Fruit fly (Drosophila melanogaster) whole organism, embryonic: ENCODE data around the gene CG10752.

ENCODE experiments used
- Aef1 ChIP-seq: fragments of 200-800 bp; sonication (Bioruptor generic); IDR thresholded peaks from 3 replicates; pipeline ENCODE4 v1.3.6; 2022; ENCODE audit warnings: missing biosample characterization, missing genetic modification characterization
- Atf-2 ChIP-seq: fragments of 200-800 bp; sonication (Bioruptor generic); optimal IDR thresholded peaks from 2 replicates; lab custom pipeline; 2016; ENCODE audit warnings: missing biosample characterization, missing genetic modification characterization
- Bdp1 ChIP-seq: fragments of 200-800 bp; sonication (Bioruptor generic); optimal IDR thresholded peaks from 3 replicates; lab custom pipeline; 2016; ENCODE audit warnings: missing biosample characterization, missing genetic modification characterization
- CG10267 ChIP-seq: fragments of 200-800 bp; sonication (Bioruptor generic); optimal IDR thresholded peaks from 2 replicates; lab custom pipeline; 2018; ENCODE audit warnings: missing biosample characterization, mild to moderate bottlenecking, missing genetic modification characterization, moderate library complexity
- CG10274 ChIP-seq: fragments of 200-800 bp; sonication (Bioruptor generic); optimal IDR thresholded peaks from 3 replicates; lab custom pipeline; 2017; ENCODE audit warnings: missing biosample characterization, mild to moderate bottlenecking, missing genetic modification characterization
- CG11504 ChIP-seq: fragments of 200-800 bp; sonication (Bioruptor generic); optimal IDR thresholded peaks from 3 replicates; lab custom pipeline; 2019; ENCODE audit warnings: missing biosample characterization, mild to moderate bottlenecking, missing genetic modification characterization, moderate library complexity
- CG12071 ChIP-seq: fragments of 200-800 bp; sonication (Bioruptor generic); optimal IDR thresholded peaks from 3 replicates; lab custom pipeline; 2018; ENCODE audit warnings: missing biosample characterization, mild to moderate bottlenecking, missing genetic modification characterization
- CG13894 ChIP-seq: fragments of 200-800 bp; sonication (Bioruptor generic); optimal IDR thresholded peaks from 3 replicates; lab custom pipeline; 2018; ENCODE audit warnings: missing biosample characterization, mild to moderate bottlenecking, missing genetic modification characterization, moderate library complexity
- CG1647 ChIP-seq: fragments of 200-800 bp; sonication (Bioruptor generic); optimal IDR thresholded peaks from 3 replicates; lab custom pipeline; 2016; ENCODE audit warnings: missing biosample characterization, missing genetic modification characterization
- CG17186 ChIP-seq: fragments of 200-800 bp; sonication (Bioruptor generic); optimal IDR thresholded peaks from 3 replicates; lab custom pipeline; 2017; ENCODE audit warnings: missing biosample characterization, missing genetic modification reagents, missing genetic modification characterization
- CG17361 ChIP-seq: fragments of 200-800 bp; sonication (Bioruptor generic); IDR thresholded peaks from 3 replicates; pipeline ENCODE4 v1.3.6; 2022; ENCODE audit warnings: missing biosample characterization, missing genetic modification characterization
- CG17385 ChIP-seq: fragments of 200-800 bp; sonication (Bioruptor generic); optimal IDR thresholded peaks from 3 replicates; lab custom pipeline; 2018; ENCODE audit warnings: missing biosample characterization, mild to moderate bottlenecking, missing genetic modification characterization
- CG17829 ChIP-seq: fragments of 200-800 bp; optimal IDR thresholded peaks from 2 replicates; lab custom pipeline; 2019; ENCODE audit warnings: missing biosample characterization, mild to moderate bottlenecking, missing genetic modification characterization, moderate library complexity
- CG18476 ChIP-seq: fragments of 200-800 bp; sonication (Bioruptor generic); optimal IDR thresholded peaks from 2 replicates; lab custom pipeline; 2016; ENCODE audit warnings: missing biosample characterization, mild to moderate bottlenecking, missing genetic modification characterization
- CG18619 ChIP-seq: fragments of 200-800 bp; sonication (Bioruptor generic); optimal IDR thresholded peaks from 3 replicates; lab custom pipeline; 2017; ENCODE audit warnings: missing biosample characterization, mild to moderate bottlenecking, missing genetic modification characterization
- CG18764 ChIP-seq: fragments of 200-800 bp; sonication (Bioruptor generic); optimal IDR thresholded peaks from 3 replicates; lab custom pipeline; 2016; ENCODE audit warnings: missing biosample characterization, missing genetic modification characterization
- CG32767 ChIP-seq: fragments of 200-800 bp; sonication (Bioruptor generic); IDR thresholded peaks from 2 replicates; pipeline ENCODE4 v1.3.6; 2022; ENCODE audit warnings: missing biosample characterization, missing genetic modification characterization
- CG3407 ChIP-seq: fragments of 200-800 bp; sonication (Bioruptor generic); optimal IDR thresholded peaks from 2 replicates; lab custom pipeline; 2018; ENCODE audit warnings: missing biosample characterization, mild to moderate bottlenecking, missing genetic modification characterization
- CG6254 ChIP-seq: fragments of 200-800 bp; sonication (Bioruptor generic); optimal IDR thresholded peaks from 3 replicates; lab custom pipeline; 2017; ENCODE audit warnings: mild to moderate bottlenecking, missing biosample characterization, missing genetic modification reagents, missing genetic modification characterization
- CG9876 ChIP-seq: fragments of 200-800 bp; sonication (Bioruptor generic); optimal IDR thresholded peaks from 2 replicates; lab custom pipeline; 2016; ENCODE audit warnings: missing biosample characterization, missing genetic modification characterization
- Doc3 ChIP-seq: fragments of 200-800 bp; sonication (Bioruptor generic); IDR thresholded peaks from 3 replicates; pipeline ENCODE4 v1.3.6; 2022; ENCODE audit warnings: missing biosample characterization, missing genetic modification characterization; ENCODE audit not compliant: partially characterized antibody
- ERR ChIP-seq: fragments of 200-800 bp; sonication (Bioruptor generic); optimal IDR thresholded peaks from 2 replicates; lab custom pipeline; 2016; ENCODE audit warnings: missing biosample characterization, missing genetic modification characterization
- GATAe ChIP-seq: fragments of 200-800 bp; sonication (Bioruptor generic); conservative IDR thresholded peaks from 2 replicates; pipeline ENCODE4 v1.3.6; 2022; ENCODE audit warnings: missing biosample characterization, missing genetic modification characterization
- HLH4C ChIP-seq: fragments of 200-800 bp; sonication (Bioruptor generic); IDR thresholded peaks from 3 replicates; pipeline ENCODE4 v1.3.6; 2022; ENCODE audit warnings: missing biosample characterization, missing genetic modification characterization; ENCODE audit not compliant: partially characterized antibody
- Hey ChIP-seq: fragments of 200-800 bp; sonication (Bioruptor generic); optimal IDR thresholded peaks from 3 replicates; lab custom pipeline; 2018; ENCODE audit warnings: missing biosample characterization, mild to moderate bottlenecking, missing genetic modification characterization
- Kr ChIP-seq: fragments of 200-800 bp; sonication (Bioruptor generic); optimal IDR thresholded peaks from 2 replicates; lab custom pipeline; 2017; ENCODE audit warnings: missing biosample characterization, mild to moderate bottlenecking, missing genetic modification characterization
- Lhr ChIP-seq: fragments of 200-800 bp; sonication (Bioruptor generic); optimal IDR thresholded peaks from 3 replicates; lab custom pipeline; 2017; ENCODE audit warnings: mild to moderate bottlenecking, missing biosample characterization, missing genetic modification reagents, missing genetic modification characterization
- Mad ChIP-seq: fragments of 200-800 bp; sonication (Bioruptor generic); optimal IDR thresholded peaks from 2 replicates; lab custom pipeline; 2016; ENCODE audit warnings: missing biosample characterization, missing genetic modification characterization
- NfI ChIP-seq: fragments of 200-800 bp; sonication (Bioruptor generic); optimal IDR thresholded peaks from 3 replicates; lab custom pipeline; 2018; ENCODE audit warnings: missing biosample characterization, mild to moderate bottlenecking, missing genetic modification characterization, moderate library complexity
- Optix ChIP-seq: fragments of 200-800 bp; sonication (Bioruptor generic); IDR thresholded peaks from 3 replicates; pipeline ENCODE4 v1.3.6; 2022; ENCODE audit warnings: missing biosample characterization, missing genetic modification characterization
- Ravus ChIP-seq: fragments of 200-800 bp; sonication (Bioruptor generic); IDR thresholded peaks from 2 replicates; pipeline ENCODE4 v1.3.6; 2022; ENCODE audit warnings: missing biosample characterization, missing genetic modification characterization
- Rfx ChIP-seq: fragments of 200-800 bp; sonication (Bioruptor generic); IDR thresholded peaks from 2 replicates; pipeline ENCODE4 v1.3.6; 2022; ENCODE audit warnings: missing biosample characterization, missing genetic modification characterization
- Taf1 ChIP-seq: fragments of 200-800 bp; sonication (Bioruptor generic); IDR thresholded peaks from 2 replicates; pipeline ENCODE4 v1.3.6; 2022; ENCODE audit warnings: missing biosample characterization, missing genetic modification characterization
- ab ChIP-seq: fragments of 200-800 bp; sonication (Bioruptor generic); optimal IDR thresholded peaks from 2 replicates; lab custom pipeline; 2016; ENCODE audit warnings: missing biosample characterization, missing genetic modification characterization
- bigmax ChIP-seq: fragments of 200-800 bp; sonication (Bioruptor generic); optimal IDR thresholded peaks from 2 replicates; lab custom pipeline; 2018; ENCODE audit warnings: missing biosample characterization, mild to moderate bottlenecking, missing genetic modification characterization
- br ChIP-seq: fragments of >200 bp; optimal IDR thresholded peaks from 2 replicates; lab custom pipeline; 2017
- ci ChIP-seq: fragments of 200-800 bp; sonication (Bioruptor generic); IDR thresholded peaks from 3 replicates; pipeline ENCODE4 v1.3.6; 2022; ENCODE audit warnings: missing biosample characterization, missing genetic modification characterization
- dan ChIP-seq: fragments of 200-800 bp; sonication (Bioruptor generic); IDR thresholded peaks from 2 replicates; pipeline ENCODE4 v1.3.6; 2022; ENCODE audit warnings: missing biosample characterization, missing genetic modification characterization
- dm ChIP-seq: fragments of 200-800 bp; sonication (Bioruptor generic); optimal IDR thresholded peaks from 3 replicates; lab custom pipeline; 2016; ENCODE audit warnings: missing biosample characterization, missing genetic modification characterization
- her ChIP-seq: fragments of 200-800 bp; sonication (Bioruptor generic); optimal IDR thresholded peaks from 2 replicates; lab custom pipeline; 2016; ENCODE audit warnings: missing biosample characterization, missing genetic modification characterization
- oc ChIP-seq: fragments of 200-800 bp; sonication (Bioruptor generic); optimal IDR thresholded peaks from 2 replicates; lab custom pipeline; 2018; ENCODE audit warnings: missing biosample characterization, mild to moderate bottlenecking, missing genetic modification characterization, moderate library complexity
- peb ChIP-seq: fragments of 200-800 bp; sonication (Bioruptor generic); IDR thresholded peaks from 2 replicates; pipeline ENCODE4 v1.3.6; 2022; ENCODE audit warnings: missing biosample characterization, missing genetic modification characterization
- pzg ChIP-seq: fragments of 200-800 bp; sonication (Bioruptor generic); optimal IDR thresholded peaks from 3 replicates; lab custom pipeline; 2018; ENCODE audit warnings: missing biosample characterization, mild to moderate bottlenecking, missing genetic modification characterization, moderate library complexity
- row ChIP-seq: fragments of 200-800 bp; sonication (Bioruptor generic); IDR thresholded peaks from 3 replicates; pipeline ENCODE4 v1.3.6; 2022; ENCODE audit warnings: missing biosample characterization, missing genetic modification characterization
- so ChIP-seq: fragments of 200-800 bp; sonication (Bioruptor generic); IDR thresholded peaks from 3 replicates; pipeline ENCODE4 v1.3.6; 2022; ENCODE audit warnings: missing biosample characterization, missing genetic modification characterization
- stwl ChIP-seq: fragments of 200-800 bp; sonication (Bioruptor generic); optimal IDR thresholded peaks from 3 replicates; lab custom pipeline; 2018; ENCODE audit warnings: missing biosample characterization, mild to moderate bottlenecking, missing genetic modification characterization, moderate library complexity
- tgo ChIP-seq: fragments of 200-800 bp; sonication (Bioruptor generic); IDR thresholded peaks from 3 replicates; pipeline ENCODE4 v1.3.6; 2022; ENCODE audit warnings: missing biosample characterization, missing genetic modification characterization
- usp ChIP-seq: fragments of >200 bp; optimal IDR thresholded peaks from 2 replicates; lab custom pipeline; 2017; ENCODE audit warnings: missing biosample characterization, missing genetic modification characterization
- zen2 ChIP-seq: fragments of 200-800 bp; sonication (Bioruptor generic); IDR thresholded peaks from 3 replicates; pipeline ENCODE4 v1.3.6; 2022; ENCODE audit warnings: missing biosample characterization, missing genetic modification characterization; ENCODE audit not compliant: partially characterized antibody
- zf30C ChIP-seq: fragments of 200-800 bp; sonication (Bioruptor generic); optimal IDR thresholded peaks from 3 replicates; lab custom pipeline; 2018; ENCODE audit warnings: missing biosample characterization, mild to moderate bottlenecking, missing genetic modification characterization

CG10752 gene

dm6 chr3L:12913609-12914266, 40.7 kb downstream of the CG10752 start, which contains the start of gene CG32115 (continued):
- peak; percentile 84 for TF ChIP-seq CG9876 (GFP tag; lab: Kevin White, UChicago)
- peak; percentile 82 for TF ChIP-seq CG10274 (GFP tag; lab: Kevin White, UChicago)
- peak; percentile 89 for TF ChIP-seq ERR
- peak; percentile 83 for TF ChIP-seq CG10267 (tag; lab: Kevin White, UChicago)
- TF ChIP-seq Hey (tag; lab: Kevin White, UChicago), result peak; percentile 74
- peak; percentile 93 for TF ChIP-seq CG17829 (tag; lab: Kevin White, UChicago)
- peak; percentile 70 for TF ChIP-seq CG6254 (GFP tag; lab: Kevin White, UChicago)
- TF ChIP-seq stwl (tag; lab: Kevin White, UChicago), result no peak
- TF ChIP-seq so (GFP tag; lab: Robert Waterston, UW), result peak; percentile 92
- peak; percentile 25 for TF ChIP-seq bigmax (GFP tag; lab: Kevin White, UChicago)
- peak; percentile 90 for TF ChIP-seq CG17385 (GFP tag; lab: Kevin White, UChicago)
- peak; percentile 95 for TF ChIP-seq NfI (GFP tag; lab: Kevin White, UChicago)
- TF ChIP-seq tgo (GFP tag; lab: Robert Waterston, UW), result peak; percentile 96
- peak; percentile 93 for TF ChIP-seq Aef1 (GFP tag; lab: Robert Waterston, UW)
- peak; percentile 83 for TF ChIP-seq Mad (GFP tag; lab: Kevin White, UChicago)
- TF ChIP-seq her (GFP tag; lab: Kevin White, UChicago), result peak; percentile 73
- peak; percentile 22 for TF ChIP-seq pzg
- peak; percentile 36 for TF ChIP-seq CG17186 (GFP tag; lab: Kevin White, UChicago)
- peak; percentile 61 for TF ChIP-seq Lhr (GFP tag; lab: Kevin White, UChicago)
- TF ChIP-seq CG3407 (GFP tag; lab: Kevin White, UChicago), result peak; percentile 73
- TF ChIP-seq row, result peak; percentile 99
- TF ChIP-seq Ravus (GFP tag; lab: Robert Waterston, UW), result peak; percentile 91
- TF ChIP-seq CG11504 (tag; lab: Kevin White, UChicago), result peak; percentile 94
- peak; percentile 91 for TF ChIP-seq CG32767 (GFP tag; lab: Robert Waterston, UW)
- TF ChIP-seq peb (GFP tag; lab: Robert Waterston, UW), result peak; percentile 93
- peak; percentile 80 for TF ChIP-seq Atf-2
- TF ChIP-seq CG18619 (GFP tag; lab: Kevin White, UChicago), result peak; percentile 90
- TF ChIP-seq CG12071, result peak; percentile 91
- peak; percentile 75 for TF ChIP-seq Bdp1 (GFP tag; lab: Kevin White, UChicago)
- TF ChIP-seq ci (GFP tag; lab: Robert Waterston, UW), result peak; percentile 95
- TF ChIP-seq GATAe, result peak; percentile 98
- TF ChIP-seq Rfx, result peak; percentile 99
- TF ChIP-seq zf30C (GFP tag; lab: Kevin White, UChicago), result no peak
- peak; percentile 30; the same call in 1 of the 2 replicates for TF ChIP-seq dan (GFP tag; lab: Robert Waterston, UW)
- TF ChIP-seq usp (GFP tag; lab: Kevin White, UChicago), result no peak
- no peak for TF ChIP-seq br (lab: Kevin White, UChicago)
- TF ChIP-seq ab, result peak; percentile 63
- no peak for TF ChIP-seq Kr (GFP tag; lab: Kevin White, UChicago)
- TF ChIP-seq oc (tag; lab: Kevin White, UChicago), result peak; percentile 92
- peak; percentile 94 for TF ChIP-seq Taf1 (GFP tag; lab: Robert Waterston, UW)
- TF ChIP-seq CG18476 (GFP tag; lab: Kevin White, UChicago), result peak; percentile 85
- peak; percentile 91 for TF ChIP-seq CG1647
- peak; percentile 36; the same call in 1 of the 3 replicates for TF ChIP-seq Optix (GFP tag; lab: Robert Waterston, UW)
- TF ChIP-seq CG18764, result peak; percentile 84
- peak; percentile 93; the same call in 2 of the 3 replicates for TF ChIP-seq CG17361 (GFP tag; lab: Robert Waterston, UW)
- TF ChIP-seq dm (GFP tag; lab: Kevin White, UChicago), result peak; percentile 71
- TF ChIP-seq CG13894 (tag; lab: Kevin White, UChicago), result peak; percentile 95
- TF ChIP-seq HLH4C, result no peak
- peak; percentile 33; the same call in 1 of the 3 replicates for TF ChIP-seq zen2 (GFP tag; lab: Robert Waterston, UW)
- no peak for TF ChIP-seq Doc3 (GFP tag; lab: Robert Waterston, UW)
